Worm (Caenorhabditis elegans): ENCODE measurements around the gene cyp-33C12.

DNA sequence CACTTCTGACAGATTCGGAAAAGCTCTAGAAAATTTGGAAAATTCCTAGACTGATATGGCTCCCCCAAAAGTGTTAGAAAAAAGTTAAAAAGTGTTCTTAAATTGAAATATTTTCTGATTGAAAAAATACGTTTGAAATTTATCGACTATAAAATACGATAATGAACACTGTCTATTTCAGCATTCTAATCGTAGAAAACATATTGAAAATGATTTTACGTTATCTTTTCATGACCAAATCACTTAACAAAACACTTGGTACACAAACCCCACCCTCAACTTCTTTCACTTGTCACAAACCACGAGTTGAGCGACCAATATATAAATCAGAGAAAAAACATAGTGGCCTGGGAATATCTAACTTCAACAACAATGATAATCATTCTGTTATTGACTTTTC lies 25.0 kb downstream of the cyp-33C12 start, which contains the start of gene cyp-33C1:
- no peak for TF ChIP-seq W03F9.2 (tag; optimal IDR thresholded peaks at IDR 0.05)
- TF ChIP-seq him-1 (tag; optimal IDR thresholded peaks at IDR 0.05): no peak
- no peak for TF ChIP-seq dao-5 (tag; optimal IDR thresholded peaks at IDR 0.05)
